Fruit fly (Drosophila melanogaster) whole organism, embryonic: ENCODE results near the gene fok.

Experiments
- B-H2 ChIP-seq: fragments of 200-800 bp; sonication (Bioruptor generic); optimal IDR thresholded peaks from 2 replicates; lab custom pipeline; 2018; ENCODE audit warnings: missing biosample characterization, mild to moderate bottlenecking, missing genetic modification characterization
- CG10366 ChIP-seq: fragments of 200-800 bp; sonication (Bioruptor generic); IDR thresholded peaks from 2 replicates; pipeline ENCODE4 v1.3.6; 2022; ENCODE audit warnings: missing biosample characterization, missing genetic modification characterization
- CG10979 ChIP-seq: fragments of 200-800 bp; sonication (Bioruptor generic); optimal IDR thresholded peaks from 2 replicates; lab custom pipeline; 2018; ENCODE audit warnings: missing biosample characterization, mild to moderate bottlenecking, missing genetic modification characterization, moderate library complexity
- CG14710 ChIP-seq: fragments of 200-800 bp; sonication (Bioruptor generic); optimal IDR thresholded peaks from 3 replicates; lab custom pipeline; 2019; ENCODE audit warnings: missing biosample characterization, mild to moderate bottlenecking, missing genetic modification characterization, moderate library complexity
- CG14860 ChIP-seq: fragments of 200-800 bp; sonication (Bioruptor generic); IDR thresholded peaks from 3 replicates; pipeline ENCODE4 v1.3.6; 2022; ENCODE audit warnings: missing biosample characterization, missing genetic modification characterization; ENCODE audit not compliant: partially characterized antibody
- CG1602 ChIP-seq: fragments of 200-800 bp; sonication (Bioruptor generic); optimal IDR thresholded peaks from 3 replicates; lab custom pipeline; 2016; ENCODE audit warnings: missing biosample characterization, missing genetic modification characterization
- CG16815 ChIP-seq: fragments of 200-800 bp; sonication (Bioruptor generic); optimal IDR thresholded peaks from 3 replicates; lab custom pipeline; 2017; ENCODE audit warnings: missing biosample characterization, mild to moderate bottlenecking, missing genetic modification characterization
- CG33557 ChIP-seq: fragments of 200-800 bp; sonication (Bioruptor generic); optimal IDR thresholded peaks from 2 replicates; lab custom pipeline; 2019; ENCODE audit warnings: missing biosample characterization, mild to moderate bottlenecking, missing genetic modification characterization, moderate library complexity
- CG3838 ChIP-seq: fragments of 200-800 bp; sonication (Bioruptor generic); optimal IDR thresholded peaks from 3 replicates; lab custom pipeline; 2016; ENCODE audit warnings: missing biosample characterization, missing genetic modification characterization
- CG43689 ChIP-seq: fragments of 200-800 bp; sonication (Bioruptor generic); IDR thresholded peaks from 2 replicates; pipeline ENCODE4 v1.3.6; 2022; ENCODE audit warnings: missing biosample characterization, missing genetic modification characterization
- CG6683 ChIP-seq: fragments of 200-800 bp; sonication (Bioruptor generic); optimal IDR thresholded peaks from 2 replicates; lab custom pipeline; 2017; ENCODE audit warnings: missing biosample characterization, mild to moderate bottlenecking, missing genetic modification characterization, missing genetic modification reagents
- CG6791 ChIP-seq: fragments of 200-800 bp; sonication (Bioruptor generic); IDR thresholded peaks from 3 replicates; pipeline ENCODE4 v1.3.6; 2022; ENCODE audit warnings: missing biosample characterization, missing genetic modification characterization; ENCODE audit not compliant: partially characterized antibody
- CG7963 ChIP-seq: fragments of 200-800 bp; sonication (Bioruptor generic); IDR thresholded peaks from 3 replicates; pipeline ENCODE4 v1.3.6; 2022; ENCODE audit warnings: missing biosample characterization, missing genetic modification characterization; ENCODE audit not compliant: partially characterized antibody
- CkIIα-i1 ChIP-seq: fragments of 200-800 bp; sonication (Bioruptor generic); IDR thresholded peaks from 2 replicates; pipeline ENCODE4 v1.3.6; 2022; ENCODE audit warnings: missing biosample characterization, missing genetic modification characterization
- D ChIP-seq, 2 experiments: fragments of 200-800 bp in 1 of 2; fragments of >200 bp in 1 of 2; sonication (Bioruptor generic) in 1 of 2; optimal IDR thresholded peaks; 2 replicates in 1 of 2; 3 replicates in 1 of 2; lab custom pipeline; 2017; ENCODE audit warnings: mild to moderate bottlenecking in 1 of 2, missing biosample characterization in 1 of 2, missing genetic modification characterization in 1 of 2, missing genetic modification reagents in 1 of 2
- Dek ChIP-seq: fragments of 200-800 bp; sonication (Bioruptor generic); optimal IDR thresholded peaks from 3 replicates; lab custom pipeline; 2019; ENCODE audit warnings: missing biosample characterization, mild to moderate bottlenecking, missing genetic modification characterization, moderate library complexity
- Dip3 ChIP-seq: fragments of 200-800 bp; sonication (Bioruptor generic); optimal IDR thresholded peaks from 3 replicates; lab custom pipeline; 2016; ENCODE audit warnings: missing biosample characterization, missing genetic modification characterization
- Gsc ChIP-seq: fragments of 200-800 bp; sonication (Bioruptor generic); IDR thresholded peaks from 2 replicates; pipeline ENCODE4 v1.3.6; 2022; ENCODE audit warnings: missing biosample characterization, missing genetic modification characterization
- Hmr ChIP-seq: fragments of 200-800 bp; sonication (Bioruptor generic); optimal IDR thresholded peaks from 3 replicates; lab custom pipeline; 2017; ENCODE audit warnings: mild to moderate bottlenecking, missing biosample characterization, missing genetic modification reagents, missing genetic modification characterization
- Jarid2 ChIP-seq: fragments of 200-800 bp; sonication (Bioruptor generic); optimal IDR thresholded peaks from 3 replicates; lab custom pipeline; 2017; ENCODE audit warnings: mild to moderate bottlenecking, missing biosample characterization, missing genetic modification reagents, missing genetic modification characterization
- NC2β ChIP-seq: fragments of 200-800 bp; sonication (Bioruptor generic); optimal IDR thresholded peaks from 2 replicates; lab custom pipeline; 2016; ENCODE audit warnings: missing biosample characterization, missing genetic modification characterization
- Oaz ChIP-seq: fragments of 200-800 bp; sonication (Bioruptor generic); IDR thresholded peaks from 2 replicates; pipeline ENCODE4 v1.3.6; 2022; ENCODE audit warnings: missing biosample characterization, missing genetic modification characterization
- Rfx ChIP-seq: fragments of 200-800 bp; sonication (Bioruptor generic); IDR thresholded peaks from 2 replicates; pipeline ENCODE4 v1.3.6; 2022; ENCODE audit warnings: missing biosample characterization, missing genetic modification characterization
- Side ChIP-seq: fragments of 200-800 bp; sonication (Bioruptor generic); optimal IDR thresholded peaks from 2 replicates; lab custom pipeline; 2016; ENCODE audit warnings: missing biosample characterization, missing genetic modification characterization
- Sry-β ChIP-seq: fragments of 200-800 bp; sonication (Bioruptor generic); optimal IDR thresholded peaks from 2 replicates; lab custom pipeline; 2018; ENCODE audit warnings: missing biosample characterization, mild to moderate bottlenecking, missing genetic modification characterization, moderate library complexity
- Xbp1 ChIP-seq: fragments of 200-800 bp; sonication (Bioruptor generic); optimal IDR thresholded peaks from 3 replicates; lab custom pipeline; 2016; ENCODE audit warnings: missing biosample characterization, mild to moderate bottlenecking, missing genetic modification characterization
- ato ChIP-seq: fragments of 200-800 bp; sonication (Bioruptor generic); IDR thresholded peaks from 2 replicates; pipeline ENCODE4 v1.3.6; 2022; ENCODE audit warnings: missing biosample characterization, missing genetic modification characterization; ENCODE audit not compliant: partially characterized antibody
- btn ChIP-seq: fragments of 200-800 bp; sonication (Bioruptor generic); optimal IDR thresholded peaks from 2 replicates; lab custom pipeline; 2016; ENCODE audit warnings: missing biosample characterization, missing genetic modification characterization
- cato ChIP-seq: fragments of 200-800 bp; sonication (Bioruptor generic); optimal IDR thresholded peaks from 2 replicates; lab custom pipeline; 2016; ENCODE audit warnings: missing biosample characterization, missing genetic modification characterization, borderline replicate concordance
- crp ChIP-seq, 2 experiments: fragments of 200-800 bp; sonication (Bioruptor generic); optimal IDR thresholded peaks; 2 replicates in 1 of 2; 3 replicates in 1 of 2; lab custom pipeline; 2017; ENCODE audit warnings: missing biosample characterization in 2 of 2, missing genetic modification characterization in 2 of 2, mild to moderate bottlenecking in 1 of 2, moderate library complexity in 1 of 2
- dan ChIP-seq: fragments of 200-800 bp; sonication (Bioruptor generic); IDR thresholded peaks from 2 replicates; pipeline ENCODE4 v1.3.6; 2022; ENCODE audit warnings: missing biosample characterization, missing genetic modification characterization
- dati ChIP-seq: fragments of 200-800 bp; sonication (Bioruptor generic); IDR thresholded peaks from 2 replicates; pipeline ENCODE4 v1.3.6; 2022; ENCODE audit warnings: missing biosample characterization, missing genetic modification characterization
- dmrt99B ChIP-seq: fragments of 200-800 bp; sonication (Bioruptor generic); optimal IDR thresholded peaks from 2 replicates; lab custom pipeline; 2018; ENCODE audit warnings: missing biosample characterization, mild to moderate bottlenecking, missing genetic modification characterization, moderate library complexity
- eve ChIP-seq, 2 experiments: fragments of >200 bp; optimal IDR thresholded peaks; 2 replicates each; lab custom pipeline; 2017; ENCODE audit warnings: missing biosample characterization in 2 of 2, missing genetic modification characterization in 2 of 2
- fd102C ChIP-seq: fragments of 200-800 bp; sonication (Bioruptor generic); optimal IDR thresholded peaks from 2 replicates; lab custom pipeline; 2018; ENCODE audit warnings: missing biosample characterization, mild to moderate bottlenecking, missing genetic modification characterization, moderate library complexity
- fd3F ChIP-seq: fragments of 200-800 bp; sonication (Bioruptor generic); optimal IDR thresholded peaks from 2 replicates; lab custom pipeline; 2018; ENCODE audit warnings: missing biosample characterization, mild to moderate bottlenecking, missing genetic modification characterization, moderate library complexity
- fd96Cb ChIP-seq: fragments of 200-800 bp; sonication (Bioruptor generic); optimal IDR thresholded peaks from 2 replicates; lab custom pipeline; 2018; ENCODE audit warnings: missing biosample characterization, mild to moderate bottlenecking, missing genetic modification characterization, moderate library complexity
- fu2 ChIP-seq: fragments of 200-800 bp; sonication (Bioruptor generic); optimal IDR thresholded peaks from 2 replicates; lab custom pipeline; 2016; ENCODE audit warnings: missing biosample characterization, missing genetic modification characterization
- hth ChIP-seq: fragments of >200 bp; optimal IDR thresholded peaks from 2 replicates; lab custom pipeline; 2017; ENCODE audit warnings: inconsistent platforms
- inv ChIP-seq: fragments of 200-800 bp; sonication (Bioruptor generic); IDR thresholded peaks from 2 replicates; pipeline ENCODE4 v1.3.6; 2022; ENCODE audit warnings: missing biosample characterization, missing genetic modification characterization; ENCODE audit not compliant: partially characterized antibody
- jigr1 ChIP-seq: fragments of 200-800 bp; sonication (Bioruptor generic); IDR thresholded peaks from 3 replicates; pipeline ENCODE4 v1.3.6; 2022; ENCODE audit warnings: missing biosample characterization, missing genetic modification characterization
- lbe ChIP-seq: fragments of 200-800 bp; sonication (Bioruptor generic); optimal IDR thresholded peaks from 2 replicates; lab custom pipeline; 2016; ENCODE audit warnings: missing biosample characterization, mild to moderate bottlenecking, missing genetic modification characterization
- mam ChIP-seq: fragments of 200-800 bp; sonication (Bioruptor generic); optimal IDR thresholded peaks from 3 replicates; lab custom pipeline; 2016; ENCODE audit warnings: missing biosample characterization, missing genetic modification characterization
- odd ChIP-seq: fragments of 200-800 bp; sonication (Bioruptor generic); optimal IDR thresholded peaks from 2 replicates; lab custom pipeline; 2017; ENCODE audit warnings: missing biosample characterization, mild to moderate bottlenecking, missing genetic modification characterization
- slp2 ChIP-seq: fragments of 200-800 bp; sonication (Bioruptor generic); optimal IDR thresholded peaks from 2 replicates; lab custom pipeline; 2016; ENCODE audit warnings: missing biosample characterization, missing genetic modification characterization
- sqz ChIP-seq: fragments of 200-800 bp; sonication (Bioruptor generic); optimal IDR thresholded peaks from 3 replicates; lab custom pipeline; 2018; ENCODE audit warnings: missing biosample characterization, mild to moderate bottlenecking, missing genetic modification characterization
- yki ChIP-seq: fragments of >200 bp; optimal IDR thresholded peaks from 3 replicates; lab custom pipeline; 2018

Gene fok

dm6 chr2L:20120388-20121232, 35.7 kb upstream of the fok start (continued):
- TF ChIP-seq inv (GFP tag; lab: Robert Waterston, UW) = peak; percentile 67
- peak; percentile 71 for TF ChIP-seq fd3F (GFP tag; lab: Kevin White, UChicago)
- TF ChIP-seq Rfx (GFP tag; lab: Robert Waterston, UW) = peak; percentile 99
- TF ChIP-seq CG14860 = peak; percentile 57; the same call in 2 of the 3 replicates
- TF ChIP-seq Side (GFP tag; lab: Kevin White, UChicago) = peak; percentile 86
- TF ChIP-seq CG6683 = no peak
- TF ChIP-seq Jarid2 (GFP tag; lab: Kevin White, UChicago) = peak; percentile 41
- peak; percentile 84 for TF ChIP-seq fu2 (GFP tag; lab: Kevin White, UChicago)
- TF ChIP-seq fd102C = peak; percentile 31
- peak; percentile 70 for TF ChIP-seq btn (GFP tag; lab: Kevin White, UChicago)
- TF ChIP-seq CG3838 (GFP tag; lab: Kevin White, UChicago) = peak; percentile 41
- TF ChIP-seq sqz (GFP tag; lab: Kevin White, UChicago) = peak; percentile 68
- peak; percentile 88 for TF ChIP-seq dan
- peak; percentile 94 for TF ChIP-seq CG1602
- TF ChIP-seq jigr1 (GFP tag; lab: Robert Waterston, UW) = peak; percentile 50; the same call in 2 of the 3 replicates
- TF ChIP-seq Dip3 (GFP tag; lab: Kevin White, UChicago) = peak; percentile 70
- peak; percentile 28; the same call in 1 of the 2 replicates for TF ChIP-seq CkIIα-i1 (GFP tag; lab: Robert Waterston, UW)
- peak; percentile 18 for TF ChIP-seq odd (GFP tag; lab: Kevin White, UChicago)
- peak; percentile 98 for TF ChIP-seq Xbp1
- TF ChIP-seq dmrt99B (tag; lab: Kevin White, UChicago) = peak; percentile 68
- TF ChIP-seq hth (lab: Kevin White, UChicago) = no peak
- peak; percentile 90 for TF ChIP-seq slp2 (GFP tag; lab: Kevin White, UChicago)
- peak; percentile 79 for TF ChIP-seq CG6791
- TF ChIP-seq lbe (GFP tag; lab: Kevin White, UChicago) = no peak
- peak; percentile 84 for TF ChIP-seq dati (GFP tag; lab: Robert Waterston, UW)
- peak; percentile 61; the same call in 2 of the 3 replicates for TF ChIP-seq CG7963
- TF ChIP-seq NC2β (GFP tag; lab: Kevin White, UChicago) = peak; percentile 94
- peak; percentile 95 for TF ChIP-seq mam (GFP tag; lab: Kevin White, UChicago)
- peak; percentile 90 for TF ChIP-seq CG10366 (GFP tag; lab: Robert Waterston, UW)
- peak; percentile 69 for TF ChIP-seq cato (GFP tag; lab: Kevin White, UChicago)
- TF ChIP-seq fd96Cb (tag; lab: Kevin White, UChicago) = peak; percentile 75
- peak; percentile 73 for TF ChIP-seq ato (GFP tag; lab: Robert Waterston, UW)
- peak; percentile 91 for TF ChIP-seq Hmr (GFP tag; lab: Kevin White, UChicago)
- no peak for TF ChIP-seq D (optimal IDR thresholded peaks at IDR 0.05; lab: Kevin White, UChicago)
- peak; percentile 57 for TF ChIP-seq D (GFP tag; optimal IDR thresholded peaks at IDR 0.05; lab: Kevin White, UChicago)
- TF ChIP-seq B-H2 (GFP tag; lab: Kevin White, UChicago) = peak; percentile 82
- TF ChIP-seq Dek (tag; lab: Kevin White, UChicago) = peak; percentile 75
- TF ChIP-seq Oaz (GFP tag; lab: Robert Waterston, UW) = peak; percentile 85
- peak; percentile 92 for TF ChIP-seq Gsc (GFP tag; lab: Robert Waterston, UW)
- peak; percentile 42 for TF ChIP-seq CG33557 (GFP tag; lab: Kevin White, UChicago)
- peak; percentile 60 for TF ChIP-seq CG43689 (GFP tag; lab: Robert Waterston, UW)
- peak; percentile 92 for TF ChIP-seq CG16815 (GFP tag; lab: Kevin White, UChicago)
- peak; percentile 65 for TF ChIP-seq CG10979
- TF ChIP-seq crp (GFP tag; optimal IDR thresholded peaks at IDR 0.05; lab: Kevin White, UChicago) = peak in 1 of 2 experiments; percentile 23
- peak; percentile 71 for TF ChIP-seq yki
- TF ChIP-seq eve (GFP tag; optimal IDR thresholded peaks at IDR 0.05; lab: Kevin White, UChicago) = peak in 1 of 2 experiments; percentile 89
- TF ChIP-seq Sry-β (GFP tag; lab: Kevin White, UChicago) = peak; percentile 67
- peak; percentile 76 for TF ChIP-seq CG14710 (tag; lab: Kevin White, UChicago)
